Fruit fly (Drosophila melanogaster) whole organism, prepupa: ENCODE measurements around the gene CG12011.

Source experiments
- Hr39 ChIP-seq: fragments of 200-800 bp; sonication (Bioruptor generic); optimal IDR thresholded peaks from 2 replicates; lab custom pipeline; 2016; ENCODE audit warnings: missing biosample characterization, missing genetic modification characterization
- Hr4 ChIP-seq: fragments of 200-800 bp; sonication (Bioruptor generic); optimal IDR thresholded peaks from 3 replicates; lab custom pipeline; 2016; ENCODE audit warnings: missing biosample characterization, missing genetic modification characterization

DNA sequence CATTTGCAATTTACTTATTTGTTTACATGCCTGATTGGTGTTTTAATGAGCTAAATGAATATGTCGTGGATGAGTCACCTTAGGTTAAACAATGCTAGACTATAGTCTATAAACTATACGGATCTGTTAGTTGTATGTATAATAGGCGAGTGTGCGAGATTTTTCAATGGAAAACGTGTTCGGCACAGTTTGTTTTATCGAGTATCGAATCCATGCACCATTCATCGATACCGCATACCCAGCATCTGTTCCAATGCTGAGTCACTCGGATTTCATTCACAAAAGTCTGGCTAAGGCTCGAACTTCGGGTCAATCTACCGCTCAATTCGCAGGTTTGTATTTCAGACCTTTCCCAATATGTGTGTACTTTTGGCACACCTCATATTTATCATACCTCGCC is 33.0 kb downstream of the CG12011 start:
- no peak for TF ChIP-seq Hr4 (GFP tag; lab: Kevin White, UChicago)
- no peak for TF ChIP-seq Hr39 (GFP tag; lab: Kevin White, UChicago)
